Worm (Caenorhabditis elegans) whole organism, L4 larva: Measurements from ENCODE around the gene C04E12.5.
A peak's percentile ranks its signal among the peaks of the same experiment; 100 is the strongest.

ENCODE experiments used
- D1046.2 ChIP-seq: fragments of 200-800 bp; sonication (Bioruptor generic); IDR thresholded peaks from 2 replicates; pipeline ENCODE4 v1.3.6; 2022; ENCODE audit warnings: missing genetic modification characterization, missing compliant biosample characterization
- F26F4.8 ChIP-seq: fragments of 200-800 bp; sonication (Bioruptor generic); conservative IDR thresholded peaks from 2 replicates; pipeline ENCODE4 v1.3.6; 2022; ENCODE audit warnings: missing genetic modification characterization, missing compliant biosample characterization
- aha-1 ChIP-seq: fragments of 150-350 bp; peaks from one replicate; lab custom pipeline; 2014; ENCODE audit warnings: missing biosample characterization, missing genetic modification characterization
- ceh-32 ChIP-seq: sonication (generic microtip); optimal IDR thresholded peaks from 2 replicates; lab custom pipeline; 2016; ENCODE audit warnings: mild to moderate bottlenecking, missing genetic modification characterization, missing compliant biosample characterization; ENCODE audit not compliant: poor library complexity
- ceh-82 ChIP-seq: sonication (generic microtip); optimal IDR thresholded peaks from 2 replicates; lab custom pipeline; 2017; ENCODE audit warnings: missing biosample characterization, missing genetic modification characterization
- ces-1 ChIP-seq: fragments of 150-350 bp; sonication (generic microtip); optimal IDR thresholded peaks from 4 replicates; lab custom pipeline; 2014; ENCODE audit warnings: missing biosample characterization, missing genetic modification reagents, missing genetic modification characterization
- cey-2 ChIP-seq: sonication (generic microtip); optimal IDR thresholded peaks from 3 replicates; lab custom pipeline; 2017; ENCODE audit warnings: missing genetic modification characterization, mild to moderate bottlenecking, missing compliant biosample characterization, antibody characterized with exemption, borderline replicate concordance; ENCODE audit not compliant: insufficient read depth
- daf-12 ChIP-seq: fragments of 150-350 bp; optimal IDR thresholded peaks from 2 replicates; lab custom pipeline; 2014; ENCODE audit warnings: missing biosample characterization, missing genetic modification reagents, missing genetic modification characterization
- dmd-6 ChIP-seq: fragments of 200-800 bp; sonication (Bioruptor generic); IDR thresholded peaks from 2 replicates; pipeline ENCODE4 v1.3.6; 2022; ENCODE audit warnings: missing genetic modification reagents, missing genetic modification characterization, missing compliant biosample characterization
- egl-43 ChIP-seq: fragments of 200-800 bp; sonication (Bioruptor generic); IDR thresholded peaks from 2 replicates; pipeline ENCODE4 v1.3.6; 2022; ENCODE audit warnings: missing genetic modification reagents, missing genetic modification characterization, missing compliant biosample characterization
- hif-1 ChIP-seq, 2 experiments: sonication (generic microtip); optimal IDR thresholded peaks; 2 replicates each; lab custom pipeline; 2016 to 2017; ENCODE audit warnings: missing compliant biosample characterization in 2 of 2, missing genetic modification characterization in 2 of 2, missing genetic modification reagents in 2 of 2, missing genotype in 2 of 2, mild to moderate bottlenecking in 1 of 2
- lin-1 ChIP-seq: fragments of 200-800 bp; sonication (Bioruptor generic); IDR thresholded peaks from 2 replicates; pipeline ENCODE4 v1.3.6; 2022; ENCODE audit warnings: missing genetic modification reagents, missing genetic modification characterization, missing compliant biosample characterization
- lin-15B ChIP-seq: fragments of 150-350 bp; sonication (generic microtip); optimal IDR thresholded peaks from 3 replicates; lab custom pipeline; 2014; ENCODE audit warnings: missing biosample characterization, missing genetic modification characterization
- madf-5 ChIP-seq, 2 experiments: fragments of 200-800 bp; sonication (Bioruptor generic); IDR thresholded peaks; 2 replicates each; pipeline ENCODE4 v1.3.6; 2022; ENCODE audit warnings: missing compliant biosample characterization in 2 of 2, missing genetic modification characterization in 2 of 2
- mdl-1 ChIP-seq, 2 experiments: fragments of 150-350 bp in 1 of 2; sonication (generic microtip) in 1 of 2; optimal IDR thresholded peaks; 2 replicates each; lab custom pipeline; 2014 to 2017; ENCODE audit warnings: missing biosample characterization in 2 of 2, missing genetic modification characterization in 2 of 2
- nhr-10 ChIP-seq: fragments of 150-350 bp; optimal IDR thresholded peaks from 2 replicates; lab custom pipeline; 2014; ENCODE audit warnings: missing biosample characterization, missing genetic modification characterization
- nhr-25 ChIP-seq: sonication (generic microtip); optimal IDR thresholded peaks from 2 replicates; lab custom pipeline; 2017; ENCODE audit warnings: missing genetic modification characterization, mild to moderate bottlenecking, missing compliant biosample characterization, antibody characterized with exemption, moderate library complexity, borderline replicate concordance; ENCODE audit not compliant: insufficient read depth
- nhr-28 ChIP-seq: fragments of 150-350 bp; optimal IDR thresholded peaks from 2 replicates; lab custom pipeline; 2014; ENCODE audit warnings: missing biosample characterization, missing genetic modification characterization
- saeg-2 ChIP-seq: fragments of 200-800 bp; sonication (Bioruptor generic); IDR thresholded peaks from 2 replicates; pipeline ENCODE4 v1.3.6; 2022; ENCODE audit warnings: missing genetic modification reagents, missing genetic modification characterization, missing compliant biosample characterization
- snpc-4 ChIP-seq: fragments of 150-350 bp; optimal IDR thresholded peaks from 2 replicates; lab custom pipeline; 2014; ENCODE audit warnings: missing biosample characterization, missing genetic modification characterization
- tra-1 ChIP-seq: fragments of 200-800 bp; sonication (Bioruptor generic); IDR thresholded peaks from 2 replicates; pipeline ENCODE4 v1.3.6; 2022; ENCODE audit warnings: missing genetic modification reagents, missing genetic modification characterization, missing compliant biosample characterization
- unc-130 ChIP-seq: sonication (generic microtip); optimal IDR thresholded peaks from 2 replicates; lab custom pipeline; 2016; ENCODE audit warnings: missing genetic modification reagents, missing genetic modification characterization, missing compliant biosample characterization
- unc-62 ChIP-seq, 3 experiments: fragments of 150-350 bp in 1 of 3; sonication (generic microtip); optimal IDR thresholded peaks in 2 of 3; peaks in 1 of 3; 1 replicate in 1 of 3; 2 replicates in 2 of 3; lab custom pipeline; 2014 to 2017; ENCODE audit warnings: missing biosample characterization in 3 of 3, missing genetic modification characterization in 3 of 3, missing genetic modification reagents in 3 of 3, missing genotype in 1 of 3
- zag-1 ChIP-seq: fragments of 150-350 bp; optimal IDR thresholded peaks from 2 replicates; lab custom pipeline; 2014; ENCODE audit warnings: missing biosample characterization, missing genetic modification characterization
- zfp-2 ChIP-seq: sonication (generic microtip); optimal IDR thresholded peaks from 2 replicates; lab custom pipeline; 2016; ENCODE audit warnings: mild to moderate bottlenecking, missing genetic modification characterization, missing compliant biosample characterization
- ztf-7 ChIP-seq: fragments of 150-350 bp; optimal IDR thresholded peaks from 2 replicates; lab custom pipeline; 2014; ENCODE audit warnings: missing biosample characterization, missing genetic modification characterization

Gene C04E12.5

DNA sequence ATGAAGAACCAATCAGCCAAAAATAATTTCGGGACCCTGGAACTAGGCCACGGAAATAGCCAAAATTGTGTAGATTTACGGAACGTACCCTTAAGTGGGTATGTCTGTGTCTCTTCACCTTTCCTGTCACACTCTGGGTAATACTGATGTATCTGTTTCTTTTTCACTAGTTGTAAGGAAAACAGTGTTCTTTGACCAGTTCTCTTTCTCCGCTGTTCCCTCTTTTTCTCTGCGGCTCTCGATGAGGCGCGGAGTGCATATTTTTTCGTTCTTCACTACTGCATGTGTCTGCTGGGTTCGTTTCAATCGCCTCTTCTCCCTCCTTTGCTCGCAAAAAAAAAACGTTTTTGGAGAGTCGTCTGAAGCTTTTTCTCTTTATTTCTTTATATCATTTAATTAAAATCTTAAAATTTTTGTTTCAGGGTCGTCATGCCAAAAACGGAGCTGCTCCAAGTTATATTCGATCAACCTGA lies 51.8 kb downstream of the C04E12.5 start, which contains the start of gene arrd-22 (continued):
- 0 out of 2 replicates have a peak, but pooled peaks have one; percentile 35 for TF ChIP-seq tra-1 (GFP tag; lab: Robert Waterston, UW)
- TF ChIP-seq ceh-32: no peak
- TF ChIP-seq cey-2 (tag; lab: Kevin White, UChicago): no peak
- TF ChIP-seq aha-1: peak; percentile 36
- no peak for TF ChIP-seq hif-1 (tag; optimal IDR thresholded peaks at IDR 0.05; lab: Kevin White, UChicago)
- TF ChIP-seq saeg-2 (GFP tag; lab: Robert Waterston, UW): no peak
- TF ChIP-seq lin-1 (GFP tag; lab: Robert Waterston, UW): no peak
- TF ChIP-seq unc-130 (GFP tag; lab: Kevin White, UChicago): no peak
- TF ChIP-seq lin-15B (tag; lab: Kevin White, UChicago): no peak
- TF ChIP-seq ceh-82 (tag; lab: Kevin White, UChicago): no peak
- no peak for TF ChIP-seq nhr-25
- TF ChIP-seq unc-62 (GFP tag; optimal IDR thresholded peaks at IDR 0.05 in 1 of 2; lab: Kevin White, UChicago): peak in 1 of 2 experiments; percentile 94
- no peak for TF ChIP-seq unc-62 (tag; optimal IDR thresholded peaks at IDR 0.05; lab: Kevin White, UChicago)
- no peak for TF ChIP-seq daf-12 (tag; lab: Kevin White, UChicago)
- no peak for TF ChIP-seq zfp-2 (tag; lab: Kevin White, UChicago)
- TF ChIP-seq ztf-7 (tag; lab: Kevin White, UChicago): no peak
- TF ChIP-seq nhr-28 (tag; lab: Kevin White, UChicago): peak; percentile 53
- TF ChIP-seq F26F4.8 (GFP tag; lab: Robert Waterston, UW): no peak
- no peak for TF ChIP-seq madf-5 (GFP tag; IDR thresholded peaks at IDR 0.05; lab: Robert Waterston, UW)
- TF ChIP-seq ces-1 (GFP tag; lab: Kevin White, UChicago): peak; percentile 4
- no peak for TF ChIP-seq D1046.2 (GFP tag; lab: Robert Waterston, UW)
- TF ChIP-seq dmd-6 (GFP tag; lab: Robert Waterston, UW): peak; percentile 74
- no peak for TF ChIP-seq snpc-4 (tag; lab: Kevin White, UChicago)
- TF ChIP-seq mdl-1 (tag; optimal IDR thresholded peaks at IDR 0.05; lab: Kevin White, UChicago): no peak
- TF ChIP-seq zag-1: no peak
- TF ChIP-seq egl-43 (GFP tag; lab: Robert Waterston, UW): no peak
- no peak for TF ChIP-seq nhr-10 (tag; lab: Kevin White, UChicago)
